Worm (Caenorhabditis elegans): Measurements from ENCODE around the gene T02G5.3.
"Not testable (repeated sequence)": the region's sequence is repeated elsewhere in the genome, so short reads cannot be mapped to it uniquely, and the experiment has no call there.

ce11 chrII:7084021-7084420 lies 9.2 kb upstream of the T02G5.3 start, which contains the start of the genes T02G5.14 and T02G5.15:
- TF ChIP-seq aly-2 (tag; optimal IDR thresholded peaks at IDR 0.05); snpc-4 (tag; optimal IDR thresholded peaks at IDR 0.05); ztf-11 (tag; optimal IDR thresholded peaks at IDR 0.05); alr-1 (tag; optimal IDR thresholded peaks at IDR 0.05); lin-13 (GFP tag; optimal IDR thresholded peaks at IDR 0.05); fos-1 (tag; optimal IDR thresholded peaks at IDR 0.05); blmp-1 (tag; optimal IDR thresholded peaks at IDR 0.05; ENCODE audit: insufficient read depth); mdl-1 (tag; optimal IDR thresholded peaks at IDR 0.05): not testable (repeated sequence)
